Worm (Caenorhabditis elegans) whole organism, L2 larva: ENCODE measurements around the gene ges-1.

Source experiments
- R02D3.7 ChIP-seq: fragments of 150-350 bp; optimal IDR thresholded peaks from 2 replicates; lab custom pipeline; 2014; ENCODE audit warnings: missing biosample characterization, missing genetic modification characterization
- nhr-11 ChIP-seq: fragments of 150-350 bp; optimal IDR thresholded peaks from 2 replicates; lab custom pipeline; 2014; ENCODE audit warnings: missing biosample characterization, missing genetic modification characterization
- nhr-12 ChIP-seq: fragments of 150-350 bp; optimal IDR thresholded peaks from 2 replicates; lab custom pipeline; 2014; ENCODE audit warnings: missing biosample characterization, missing genetic modification characterization
- nhr-237 ChIP-seq: fragments of 150-350 bp; optimal IDR thresholded peaks from 2 replicates; lab custom pipeline; 2014; ENCODE audit warnings: missing biosample characterization, missing genetic modification characterization
- snpc-4 ChIP-seq: fragments of 150-350 bp; optimal IDR thresholded peaks from 2 replicates; lab custom pipeline; 2014; ENCODE audit warnings: missing biosample characterization, missing genetic modification characterization

ce11 chrV:1392900-1393299, 39.0 kb downstream of the ges-1 start, which contains the start of gene Y75B7AR.1:
- TF ChIP-seq snpc-4 (tag; lab: Kevin White, UChicago) (no peak), nhr-12 (tag; lab: Kevin White, UChicago) (no peak), nhr-11 (no peak), nhr-237 (no peak), R02D3.7 (no peak)
